Worm (Caenorhabditis elegans) whole organism, L4 larva: Measurements from ENCODE around the gene twk-8.

Experiments
- aly-2 ChIP-seq: sonication (generic microtip); optimal IDR thresholded peaks from 2 replicates; lab custom pipeline; 2018; ENCODE audit warnings: missing biosample characterization, missing genetic modification characterization
- arid-1 ChIP-seq: fragments of 200-800 bp; sonication (Bioruptor generic); conservative IDR thresholded peaks from 2 replicates; pipeline ENCODE4 v1.3.6; 2022; ENCODE audit warnings: missing genetic modification reagents, missing genetic modification characterization, missing compliant biosample characterization
- ceh-44 ChIP-seq: fragments of 200-800 bp; sonication (Bioruptor generic); IDR thresholded peaks from 2 replicates; pipeline ENCODE4 v1.3.6; 2022; ENCODE audit warnings: missing genetic modification reagents, missing genetic modification characterization, missing compliant biosample characterization
- ces-1 ChIP-seq: fragments of 150-350 bp; sonication (generic microtip); optimal IDR thresholded peaks from 4 replicates; lab custom pipeline; 2014; ENCODE audit warnings: missing biosample characterization, missing genetic modification reagents, missing genetic modification characterization
- ctbp-1 ChIP-seq: fragments of 200-800 bp; sonication (Bioruptor generic); IDR thresholded peaks from 2 replicates; pipeline ENCODE4 v1.3.6; 2022; ENCODE audit warnings: missing genetic modification reagents, missing genetic modification characterization, missing compliant biosample characterization
- daf-12 ChIP-seq: fragments of 150-350 bp; optimal IDR thresholded peaks from 2 replicates; lab custom pipeline; 2014; ENCODE audit warnings: missing biosample characterization, missing genetic modification reagents, missing genetic modification characterization
- daf-19 ChIP-seq: fragments of 200-800 bp; sonication (Bioruptor generic); conservative IDR thresholded peaks from 2 replicates; pipeline ENCODE4 v1.3.6; 2022; ENCODE audit warnings: missing genetic modification characterization, missing compliant biosample characterization
- daf-8 ChIP-seq: fragments of 200-800 bp; sonication (Bioruptor generic); IDR thresholded peaks from 2 replicates; pipeline ENCODE4 v1.3.6; 2022; ENCODE audit warnings: missing genetic modification characterization, missing compliant biosample characterization
- dpl-1 ChIP-seq: fragments of 150-350 bp; optimal IDR thresholded peaks from 2 replicates; lab custom pipeline; 2014; ENCODE audit warnings: missing biosample characterization, missing genetic modification reagents, missing genetic modification characterization
- duxl-1 ChIP-seq: sonication (generic microtip); optimal IDR thresholded peaks from 2 replicates; lab custom pipeline; 2016; ENCODE audit warnings: mild to moderate bottlenecking, missing genetic modification characterization, moderate library complexity, missing compliant biosample characterization; ENCODE audit not compliant: poor library complexity
- hif-1 ChIP-seq, 2 experiments: sonication (generic microtip); optimal IDR thresholded peaks; 2 replicates each; lab custom pipeline; 2016 to 2017; ENCODE audit warnings: missing compliant biosample characterization in 2 of 2, missing genetic modification characterization in 2 of 2, missing genetic modification reagents in 2 of 2, missing genotype in 2 of 2, mild to moderate bottlenecking in 1 of 2
- hlh-11 ChIP-seq: fragments of 200-800 bp; sonication (Bioruptor generic); optimal IDR thresholded peaks from 2 replicates; lab custom pipeline; 2018; ENCODE audit warnings: mild to moderate bottlenecking, missing genetic modification characterization, missing compliant biosample characterization
- hlh-30 ChIP-seq: sonication (generic microtip); optimal IDR thresholded peaks from 2 replicates; lab custom pipeline; 2017; ENCODE audit warnings: antibody characterized with exemption, mild to moderate bottlenecking, missing genetic modification characterization, missing compliant biosample characterization; ENCODE audit not compliant: insufficient read depth
- jun-1 ChIP-seq: fragments of 150-350 bp; optimal IDR thresholded peaks from 2 replicates; lab custom pipeline; 2014; ENCODE audit warnings: missing biosample characterization, missing genetic modification reagents, missing genetic modification characterization
- lin-15B ChIP-seq: fragments of 150-350 bp; sonication (generic microtip); optimal IDR thresholded peaks from 3 replicates; lab custom pipeline; 2014; ENCODE audit warnings: missing biosample characterization, missing genetic modification characterization
- lin-29 ChIP-seq: fragments of 200-800 bp; sonication (Bioruptor generic); IDR thresholded peaks from 2 replicates; pipeline ENCODE4 v1.3.6; 2022; ENCODE audit warnings: missing genetic modification reagents, missing genetic modification characterization, missing compliant biosample characterization
- lir-3 ChIP-seq: sonication (generic microtip); optimal IDR thresholded peaks from 2 replicates; lab custom pipeline; 2016; ENCODE audit warnings: mild to moderate bottlenecking, missing genetic modification characterization, missing compliant biosample characterization
- madf-5 ChIP-seq, 2 experiments: fragments of 200-800 bp; sonication (Bioruptor generic); IDR thresholded peaks; 2 replicates each; pipeline ENCODE4 v1.3.6; 2022; ENCODE audit warnings: missing compliant biosample characterization in 2 of 2, missing genetic modification characterization in 2 of 2
- mdt-29 ChIP-seq: fragments of 200-800 bp; sonication (Bioruptor generic); IDR thresholded peaks from 2 replicates; pipeline ENCODE4 v1.3.6; 2022; ENCODE audit warnings: missing genetic modification reagents, missing genetic modification characterization, missing compliant biosample characterization
- mep-1 ChIP-seq: fragments of 150-350 bp; sonication (generic microtip); optimal IDR thresholded peaks from 3 replicates; lab custom pipeline; 2014; ENCODE audit warnings: missing biosample characterization, missing genetic modification characterization
- mes-2 ChIP-seq: sonication (generic microtip); optimal IDR thresholded peaks from 2 replicates; lab custom pipeline; 2016; ENCODE audit warnings: missing genotype, mild to moderate bottlenecking, missing genetic modification characterization, missing compliant biosample characterization; ENCODE audit not compliant: poor library complexity, severe bottlenecking
- nhr-10 ChIP-seq: fragments of 150-350 bp; optimal IDR thresholded peaks from 2 replicates; lab custom pipeline; 2014; ENCODE audit warnings: missing biosample characterization, missing genetic modification characterization
- nhr-11 ChIP-seq: fragments of 150-350 bp; optimal IDR thresholded peaks from 2 replicates; lab custom pipeline; 2014; ENCODE audit warnings: missing biosample characterization, missing genetic modification characterization
- nhr-25 ChIP-seq: sonication (generic microtip); optimal IDR thresholded peaks from 2 replicates; lab custom pipeline; 2017; ENCODE audit warnings: missing genetic modification characterization, mild to moderate bottlenecking, missing compliant biosample characterization, antibody characterized with exemption, moderate library complexity, borderline replicate concordance; ENCODE audit not compliant: insufficient read depth
- nhr-28 ChIP-seq: fragments of 150-350 bp; optimal IDR thresholded peaks from 2 replicates; lab custom pipeline; 2014; ENCODE audit warnings: missing biosample characterization, missing genetic modification characterization
- pha-4 ChIP-seq, 2 experiments: fragments of 150-350 bp in 1 of 2; fragments of 200-800 bp in 1 of 2; sonication (Bioruptor generic) in 1 of 2; IDR thresholded peaks in 1 of 2; optimal IDR thresholded peaks in 1 of 2; 2 replicates each; pipeline versions ENCODE4 v1.3.6 to Lab custom; 2014 to 2022; ENCODE audit warnings: missing genetic modification characterization in 2 of 2, missing genetic modification reagents in 2 of 2, missing biosample characterization in 1 of 2, missing compliant biosample characterization in 1 of 2
- set-16 ChIP-seq: fragments of 200-800 bp; sonication (Bioruptor generic); IDR thresholded peaks from 2 replicates; pipeline ENCODE4 v1.3.6; 2022; ENCODE audit warnings: missing genetic modification reagents, missing genetic modification characterization, missing compliant biosample characterization
- skn-1 ChIP-seq: fragments of 150-350 bp; optimal IDR thresholded peaks from 2 replicates; lab custom pipeline; 2014; ENCODE audit warnings: missing biosample characterization, missing genetic modification characterization
- snpc-1.2 ChIP-seq: fragments of 200-800 bp; sonication (Bioruptor generic); IDR thresholded peaks from 2 replicates; pipeline ENCODE4 v1.3.6; 2022; ENCODE audit warnings: missing genetic modification reagents, missing genetic modification characterization, missing compliant biosample characterization
- spr-1 ChIP-seq: sonication (generic microtip); optimal IDR thresholded peaks from 2 replicates; lab custom pipeline; 2016; ENCODE audit warnings: mild to moderate bottlenecking, missing genetic modification characterization, missing compliant biosample characterization
- spr-3 ChIP-seq: fragments of 200-800 bp; sonication (Bioruptor generic); optimal IDR thresholded peaks from 2 replicates; lab custom pipeline; 2018; ENCODE audit warnings: mild to moderate bottlenecking, missing genetic modification characterization, missing compliant biosample characterization
- zag-1 ChIP-seq: fragments of 150-350 bp; optimal IDR thresholded peaks from 2 replicates; lab custom pipeline; 2014; ENCODE audit warnings: missing biosample characterization, missing genetic modification characterization
- ztf-11 ChIP-seq: fragments of 150-350 bp; optimal IDR thresholded peaks from 2 replicates; lab custom pipeline; 2014; ENCODE audit warnings: missing biosample characterization, missing genetic modification characterization

twk-8 gene

DNA sequence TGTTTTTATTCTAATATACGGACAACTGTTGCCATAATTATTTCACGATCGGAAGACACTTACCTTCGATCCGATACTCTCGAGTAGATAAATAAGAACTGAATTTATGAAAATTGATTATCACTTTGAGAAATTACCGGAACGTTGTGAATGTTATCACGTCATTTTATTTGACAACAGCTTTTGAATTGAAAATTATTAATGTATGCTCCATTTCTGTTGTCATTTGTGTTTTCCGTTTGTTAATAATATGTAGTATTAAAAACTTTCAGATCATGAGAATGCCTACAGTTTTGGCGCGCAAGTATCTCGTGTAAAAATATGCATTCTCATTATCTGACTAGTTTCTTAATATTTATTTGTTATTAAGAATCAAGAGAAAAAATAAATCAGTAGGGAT lies 47.8 kb upstream of the twk-8 start, which contains the start of gene C53D6.10:
Gene C53D6.10, minus strand, starts transcription at position 101 of the 400 bp plus-strand sequence.
- TF ChIP-seq skn-1, result no peak
- no peak for TF ChIP-seq ctbp-1 (GFP tag; lab: Robert Waterston, UW)
- no peak for TF ChIP-seq lin-15B (tag; lab: Kevin White, UChicago)
- no peak for TF ChIP-seq daf-19 (GFP tag; lab: Robert Waterston, UW)
- no peak for TF ChIP-seq nhr-10 (tag; lab: Kevin White, UChicago)
- TF ChIP-seq aly-2, result no peak

DNA sequence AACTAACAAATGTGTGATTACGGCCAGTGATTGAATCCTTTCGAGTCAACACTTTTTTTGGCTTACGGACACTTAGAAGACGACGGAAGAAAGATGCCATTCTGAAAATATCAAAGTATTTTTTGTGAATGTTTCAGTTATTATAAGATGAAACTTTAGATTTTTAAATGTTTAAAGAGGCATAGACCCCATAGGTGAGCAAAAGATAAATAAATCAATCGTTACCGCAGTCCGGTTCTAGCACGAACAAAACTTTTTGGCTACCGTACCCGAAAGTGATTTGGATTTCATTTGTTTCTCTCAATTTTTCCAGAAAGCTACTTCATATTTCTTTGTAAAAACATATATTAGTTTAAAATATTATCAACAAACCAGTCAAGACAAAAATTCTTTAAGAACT lies 45.1 kb upstream of the twk-8 start, which contains the start of gene C53D6.7:
Gene C53D6.7, minus strand, starts transcription at position 101 of the 400 bp plus-strand sequence.
- TF ChIP-seq hlh-30 (tag; lab: Kevin White, UChicago) (no peak), daf-12 (no peak), daf-8 (GFP tag; lab: Robert Waterston, UW) (no peak), jun-1 (tag; lab: Kevin White, UChicago) (no peak), ces-1 (GFP tag; lab: Kevin White, UChicago) (no peak), hlh-11 (tag; lab: Kevin White, UChicago) (no peak), nhr-25 (tag; lab: Kevin White, UChicago) (no peak), dpl-1 (GFP tag; lab: Kevin White, UChicago) (no peak), snpc-1.2 (GFP tag; lab: Robert Waterston, UW) (no peak), mdt-29 (GFP tag; lab: Robert Waterston, UW) (no peak), duxl-1 (no peak), hif-1 (tag; optimal IDR thresholded peaks at IDR 0.05; lab: Kevin White, UChicago) (no peak), mes-2 (tag; lab: Kevin White, UChicago) (no peak), zag-1 (no peak), spr-3 (no peak), madf-5 (GFP tag; IDR thresholded peaks at IDR 0.05; lab: Robert Waterston, UW) (no peak), pha-4 (GFP tag; IDR thresholded peaks at IDR 0.05; lab: Robert Waterston, UW) (no peak), pha-4 (tag; optimal IDR thresholded peaks at IDR 0.05; lab: Kevin White, UChicago) (no peak), lin-29 (GFP tag; lab: Robert Waterston, UW) (no peak)
- TF ChIP-seq, all 104 proteins: peak for 0

DNA sequence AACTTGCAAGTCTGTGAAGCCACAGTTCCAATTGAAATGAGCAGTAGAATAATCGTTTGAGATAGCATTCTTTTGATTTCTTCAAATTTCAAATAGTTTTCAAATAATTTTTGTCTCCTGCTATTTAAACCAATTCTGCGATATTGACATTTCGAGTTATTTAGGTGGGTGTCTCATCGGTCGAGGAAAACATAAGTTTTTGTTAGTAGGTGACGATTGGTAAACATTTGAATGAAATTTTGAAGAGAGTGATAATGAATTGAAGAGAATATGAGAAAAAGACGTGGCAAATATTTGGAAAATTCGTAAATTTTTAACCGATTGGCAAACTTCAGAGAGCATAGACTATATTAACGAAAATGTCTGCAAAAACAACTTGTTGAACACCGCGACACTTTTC lies 41.8 kb upstream of the twk-8 start, which contains the start of gene Y73F4A.3:
Gene Y73F4A.3, minus strand, starts transcription at position 101 of the 400 bp plus-strand sequence.
- TF ChIP-seq lin-15B (tag; lab: Kevin White, UChicago) (no peak), dpl-1 (GFP tag; lab: Kevin White, UChicago) (no peak), set-16 (no peak), ztf-11 (tag; lab: Kevin White, UChicago) (no peak), nhr-11 (tag; lab: Kevin White, UChicago) (no peak), ceh-44 (GFP tag; lab: Robert Waterston, UW) (no peak), spr-1 (tag; lab: Kevin White, UChicago) (no peak)

- peak; percentile 49 for TF ChIP-seq nhr-28 (tag; lab: Kevin White, UChicago)
- TF ChIP-seq arid-1, result no peak
- TF ChIP-seq mep-1 (tag; lab: Kevin White, UChicago), result no peak
- no peak for TF ChIP-seq nhr-11 (tag; lab: Kevin White, UChicago)
- TF ChIP-seq lir-3 (tag; lab: Kevin White, UChicago), result no peak
Measured at ce11 chrIV:9043224-9043623, 38.9 kb upstream of the twk-8 start, which contains the start of gene Y73F4A.2. Gene Y73F4A.2, minus strand, starts transcription at chrIV:9043347.
